Worm (Caenorhabditis elegans) whole organism, early embryonic: ENCODE measurements around the gene popl-5.

Experiments
- ama-1 ChIP-seq: fragments of 150-350 bp; optimal IDR thresholded peaks from 2 replicates; lab custom pipeline; 2014
- scrt-1 ChIP-seq: fragments of 200-800 bp; sonication (Bioruptor generic); IDR thresholded peaks from 2 replicates; pipeline ENCODE4 v1.3.6; 2022; ENCODE audit warnings: missing genetic modification characterization, missing compliant biosample characterization

ce11 chrIII:11535453-11535852, 48.3 kb upstream of the popl-5 start:
- TF ChIP-seq scrt-1 (GFP tag; lab: Robert Waterston, UW) (no peak), ama-1 (lab: Kevin White, UChicago) (no peak)
